Worm (Caenorhabditis elegans): ENCODE measurements around the gene knl-1.

Gene knl-1

ce11 chrIII:8250007-8250683, at the start of gene knl-1:
TSS of gene knl-1 (plus strand) at chrIII:8250632.
- TF ChIP-seq ztf-23 (GFP tag; IDR thresholded peaks at IDR 0.05) (peak; percentile 73), cog-1 (tag; optimal IDR thresholded peaks at IDR 0.05) (no peak), flt-1 (GFP tag; IDR thresholded peaks at IDR 0.05) (0 out of 2 replicates have a peak, but pooled peaks have one; percentile 33)

ce11 chrIII:8201117-8201516, 49.3 kb upstream of the knl-1 start, which contains the start of gene unc-36:
TSS of gene unc-36 (minus strand) at chrIII:8201217.
- no peak for TF ChIP-seq tab-1 (GFP tag; IDR thresholded peaks at IDR 0.05)
- no peak for TF ChIP-seq flt-1 (GFP tag; IDR thresholded peaks at IDR 0.05)
- TF ChIP-seq ref-1 (GFP tag; conservative IDR thresholded peaks at IDR 0.05), result no peak
- no peak for TF ChIP-seq med-1 (GFP tag; optimal IDR thresholded peaks at IDR 0.05; ENCODE audit: insufficient read depth)

ce11 chrIII:8201760-8202159, 48.7 kb upstream of the knl-1 start:
- no peak for TF ChIP-seq cog-1 (tag; optimal IDR thresholded peaks at IDR 0.05)
- TF ChIP-seq T22C8.4 (GFP tag; IDR thresholded peaks at IDR 0.05), result no peak
- TF ChIP-seq ztf-29 (GFP tag; IDR thresholded peaks at IDR 0.05), result no peak
- TF ChIP-seq med-1 (GFP tag; optimal IDR thresholded peaks at IDR 0.05; ENCODE audit: insufficient read depth), result no peak
- TF ChIP-seq ztf-23 (GFP tag; IDR thresholded peaks at IDR 0.05), result no peak
- TF ChIP-seq tab-1 (GFP tag; IDR thresholded peaks at IDR 0.05), result no peak
- no peak for TF ChIP-seq ref-1 (GFP tag; conservative IDR thresholded peaks at IDR 0.05)
- TF ChIP-seq flt-1 (GFP tag; IDR thresholded peaks at IDR 0.05), result no peak
- no peak for TF ChIP-seq klf-2 (GFP tag; conservative IDR thresholded peaks at IDR 0.05)

DNA sequence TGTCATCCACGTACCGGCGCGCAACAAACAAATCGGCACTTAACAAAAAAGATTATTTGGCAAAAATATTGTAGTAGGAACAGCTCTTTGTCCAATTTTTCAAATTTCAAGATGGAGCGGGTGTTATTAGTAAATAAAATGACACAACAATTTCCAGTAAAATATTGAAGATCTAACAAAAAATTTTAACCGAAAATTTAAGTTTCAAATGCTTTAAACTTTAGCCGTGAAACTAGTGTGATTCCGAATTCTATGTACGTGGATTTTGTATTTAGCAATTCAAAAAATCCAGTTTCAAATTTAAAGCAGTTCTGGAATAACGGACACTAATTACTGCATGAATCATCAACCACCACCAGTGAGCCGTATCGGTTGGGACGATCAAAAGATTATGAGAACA, 47.7 kb upstream of the knl-1 start, which contains the start of gene snb-5:
Gene snb-5 (plus strand): TSS at position 301 of the 400 bp plus-strand sequence.
- TF ChIP-seq ref-1 (GFP tag; conservative IDR thresholded peaks at IDR 0.05) (no peak), flt-1 (GFP tag; IDR thresholded peaks at IDR 0.05) (no peak), ztf-23 (GFP tag; IDR thresholded peaks at IDR 0.05) (no peak), med-1 (GFP tag; optimal IDR thresholded peaks at IDR 0.05; ENCODE audit: insufficient read depth) (no peak)

ce11 chrIII:8209775-8210174, 40.7 kb upstream of the knl-1 start, which contains the start of gene C30A5.10:
TSS of gene C30A5.10 (minus strand) at chrIII:8209875.
- TF ChIP-seq cog-1 (tag; optimal IDR thresholded peaks at IDR 0.05) (no peak), T22C8.4 (GFP tag; IDR thresholded peaks at IDR 0.05) (no peak), ztf-29 (GFP tag; IDR thresholded peaks at IDR 0.05) (no peak), ref-1 (GFP tag; conservative IDR thresholded peaks at IDR 0.05) (no peak), med-1 (GFP tag; optimal IDR thresholded peaks at IDR 0.05; ENCODE audit: insufficient read depth) (no peak), klf-2 (GFP tag; conservative IDR thresholded peaks at IDR 0.05) (no peak), tab-1 (GFP tag; IDR thresholded peaks at IDR 0.05) (no peak), ztf-23 (GFP tag; IDR thresholded peaks at IDR 0.05) (no peak), flt-1 (GFP tag; IDR thresholded peaks at IDR 0.05) (no peak)

DNA sequence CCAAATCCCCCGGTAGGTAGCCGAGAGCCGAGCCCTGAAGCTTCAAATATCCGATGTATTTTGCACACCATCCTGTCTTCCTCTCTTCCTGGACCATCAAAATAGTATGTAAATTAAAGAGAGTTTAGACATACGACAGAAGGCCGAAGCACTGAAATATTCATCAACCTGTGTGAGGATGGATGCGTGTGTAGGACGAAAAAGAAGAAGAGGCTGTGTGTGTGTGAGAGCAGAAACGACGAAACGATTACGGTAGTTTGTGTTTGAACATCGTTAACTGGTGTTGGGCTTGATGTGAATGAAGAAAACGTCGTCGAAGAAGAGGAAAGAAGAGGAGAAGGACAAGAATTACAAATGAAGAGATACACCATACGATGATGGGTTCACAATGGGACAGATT, 38.9 kb upstream of the knl-1 start:
- TF ChIP-seq flt-1 (GFP tag; IDR thresholded peaks at IDR 0.05) (no peak), T22C8.4 (GFP tag; IDR thresholded peaks at IDR 0.05) (no peak), ztf-29 (GFP tag; IDR thresholded peaks at IDR 0.05) (no peak), cog-1 (tag; optimal IDR thresholded peaks at IDR 0.05) (no peak), med-1 (GFP tag; optimal IDR thresholded peaks at IDR 0.05; ENCODE audit: insufficient read depth) (no peak), ref-1 (GFP tag; conservative IDR thresholded peaks at IDR 0.05) (no peak), ztf-23 (GFP tag; IDR thresholded peaks at IDR 0.05) (no peak), klf-2 (GFP tag; conservative IDR thresholded peaks at IDR 0.05) (no peak), tab-1 (GFP tag; IDR thresholded peaks at IDR 0.05) (no peak)

- TF ChIP-seq ztf-29 (GFP tag; IDR thresholded peaks at IDR 0.05) (no peak), cog-1 (tag; optimal IDR thresholded peaks at IDR 0.05) (no peak), ref-1 (GFP tag; conservative IDR thresholded peaks at IDR 0.05) (no peak), T22C8.4 (GFP tag; IDR thresholded peaks at IDR 0.05) (no peak), flt-1 (GFP tag; IDR thresholded peaks at IDR 0.05) (no peak), med-1 (GFP tag; optimal IDR thresholded peaks at IDR 0.05; ENCODE audit: insufficient read depth) (no peak), klf-2 (GFP tag; conservative IDR thresholded peaks at IDR 0.05) (no peak), ztf-23 (GFP tag; IDR thresholded peaks at IDR 0.05) (no peak)
Measured at ce11 chrIII:8216224-8216623, 34.2 kb upstream of the knl-1 start, which contains the start of gene unc-86. TSS of gene unc-86 (minus strand) at chrIII:8216336.

ce11 chrIII:8217919-8218318, 32.5 kb upstream of the knl-1 start, which contains the start of gene C30A5.16:
TSS of gene C30A5.16 (plus strand) at chrIII:8218219.
- TF ChIP-seq T22C8.4 (GFP tag; IDR thresholded peaks at IDR 0.05) (no peak), tab-1 (GFP tag; IDR thresholded peaks at IDR 0.05) (no peak), cog-1 (tag; optimal IDR thresholded peaks at IDR 0.05) (no peak), flt-1 (GFP tag; IDR thresholded peaks at IDR 0.05) (no peak), ref-1 (GFP tag; conservative IDR thresholded peaks at IDR 0.05) (no peak), ztf-23 (GFP tag; IDR thresholded peaks at IDR 0.05) (no peak), klf-2 (GFP tag; conservative IDR thresholded peaks at IDR 0.05) (no peak), med-1 (GFP tag; optimal IDR thresholded peaks at IDR 0.05; ENCODE audit: insufficient read depth) (no peak), ztf-29 (GFP tag; IDR thresholded peaks at IDR 0.05) (no peak)

DNA sequence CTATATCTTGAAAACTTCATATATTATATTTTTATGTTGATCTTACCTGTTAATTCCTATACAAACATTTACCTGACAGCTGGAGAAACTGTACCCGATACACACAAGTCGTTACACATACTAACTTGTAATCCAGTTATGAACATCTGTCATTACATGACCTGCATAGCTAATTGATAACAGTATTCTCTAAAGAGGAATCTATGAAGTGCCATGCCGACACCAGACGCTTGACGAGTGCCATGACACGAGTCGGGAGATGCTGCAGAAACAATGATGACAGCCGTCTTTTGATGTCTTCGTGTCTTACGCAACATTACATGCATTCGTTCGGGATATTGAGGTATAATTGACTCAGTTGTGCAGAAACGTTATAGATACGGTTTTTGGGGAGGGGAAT, 30.4 kb upstream of the knl-1 start:
- TF ChIP-seq klf-2 (GFP tag; conservative IDR thresholded peaks at IDR 0.05) (no peak), ref-1 (GFP tag; conservative IDR thresholded peaks at IDR 0.05) (no peak), T22C8.4 (GFP tag; IDR thresholded peaks at IDR 0.05) (no peak), cog-1 (tag; optimal IDR thresholded peaks at IDR 0.05) (no peak), ztf-29 (GFP tag; IDR thresholded peaks at IDR 0.05) (no peak), ztf-23 (GFP tag; IDR thresholded peaks at IDR 0.05) (no peak), flt-1 (GFP tag; IDR thresholded peaks at IDR 0.05) (no peak), med-1 (GFP tag; optimal IDR thresholded peaks at IDR 0.05; ENCODE audit: insufficient read depth) (no peak), tab-1 (GFP tag; IDR thresholded peaks at IDR 0.05) (no peak)

ce11 chrIII:8224769-8225168, 25.7 kb upstream of the knl-1 start, which contains the start of gene mob-4:
TSS of gene mob-4 (plus strand) at chrIII:8225097.
- TF ChIP-seq tab-1 (GFP tag; IDR thresholded peaks at IDR 0.05), result no peak
- TF ChIP-seq cog-1 (tag; optimal IDR thresholded peaks at IDR 0.05), result no peak
- TF ChIP-seq med-1 (GFP tag; optimal IDR thresholded peaks at IDR 0.05; ENCODE audit: insufficient read depth), result no peak
- TF ChIP-seq ztf-29 (GFP tag; IDR thresholded peaks at IDR 0.05), result no peak
- TF ChIP-seq T22C8.4 (GFP tag; IDR thresholded peaks at IDR 0.05), result no peak
- TF ChIP-seq flt-1 (GFP tag; IDR thresholded peaks at IDR 0.05), result no peak
- no peak for TF ChIP-seq ztf-23 (GFP tag; IDR thresholded peaks at IDR 0.05)
- no peak for TF ChIP-seq klf-2 (GFP tag; conservative IDR thresholded peaks at IDR 0.05)
- TF ChIP-seq ref-1 (GFP tag; conservative IDR thresholded peaks at IDR 0.05), result no peak

All from whole organism, midembryonic.